Fruit fly (Drosophila melanogaster) whole organism, pupa: ENCODE data around the gene PolI.

Experiments
- CG8159 ChIP-seq: fragments of 200-800 bp; sonication (Bioruptor generic); optimal IDR thresholded peaks from 3 replicates; lab custom pipeline; 2018; ENCODE audit warnings: missing biosample characterization, mild to moderate bottlenecking, missing genetic modification characterization, moderate library complexity
- Pif1B ChIP-seq: fragments of 200-800 bp; sonication (Bioruptor generic); optimal IDR thresholded peaks from 3 replicates; lab custom pipeline; 2016; ENCODE audit warnings: missing biosample characterization, missing genetic modification characterization
- gl ChIP-seq: fragments of 200-800 bp; sonication (Bioruptor generic); optimal IDR thresholded peaks from 2 replicates; lab custom pipeline; 2018; ENCODE audit warnings: missing biosample characterization, mild to moderate bottlenecking, missing genetic modification characterization

DNA sequence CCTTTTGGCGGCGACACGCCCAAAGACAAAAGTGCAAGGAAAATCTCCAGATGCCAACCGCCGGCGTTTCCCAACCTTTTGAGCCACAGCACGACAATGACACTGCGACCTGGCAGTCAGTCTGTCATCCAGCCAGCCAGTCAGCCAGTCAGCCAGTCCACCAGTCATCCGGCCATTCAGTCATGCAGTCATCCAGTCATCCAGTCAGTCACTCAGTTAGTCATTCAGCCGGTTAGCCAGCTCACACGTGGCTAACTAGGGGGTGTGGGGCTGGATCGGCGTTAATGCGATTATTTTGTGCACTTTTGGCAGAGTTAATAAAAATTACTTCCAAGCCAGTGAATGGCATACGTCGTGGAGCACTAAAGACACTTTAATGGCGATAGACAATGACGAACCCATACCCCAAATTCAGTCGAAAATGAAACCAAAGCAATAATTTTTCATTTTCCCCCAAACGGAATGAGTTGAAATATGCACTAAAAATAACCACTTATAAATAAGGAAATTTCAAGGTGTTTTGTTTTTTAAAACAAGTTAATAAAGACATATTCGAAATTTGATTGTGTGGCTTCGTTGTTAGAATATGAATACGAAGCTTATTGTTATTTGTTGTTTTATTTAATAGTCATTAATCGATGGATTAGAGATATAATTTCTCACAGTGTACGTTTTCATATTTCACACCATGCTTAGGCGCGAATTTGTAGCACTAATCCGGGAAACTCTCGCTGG, 8.4 kb upstream of the PolI start:
- TF ChIP-seq CG8159 (tag; lab: Kevin White, UChicago) (no peak), Pif1B (no peak), gl (tag; lab: Kevin White, UChicago) (no peak)
